Fruit fly (Drosophila melanogaster): ENCODE data around the gene Cyp313a3.

DNA sequence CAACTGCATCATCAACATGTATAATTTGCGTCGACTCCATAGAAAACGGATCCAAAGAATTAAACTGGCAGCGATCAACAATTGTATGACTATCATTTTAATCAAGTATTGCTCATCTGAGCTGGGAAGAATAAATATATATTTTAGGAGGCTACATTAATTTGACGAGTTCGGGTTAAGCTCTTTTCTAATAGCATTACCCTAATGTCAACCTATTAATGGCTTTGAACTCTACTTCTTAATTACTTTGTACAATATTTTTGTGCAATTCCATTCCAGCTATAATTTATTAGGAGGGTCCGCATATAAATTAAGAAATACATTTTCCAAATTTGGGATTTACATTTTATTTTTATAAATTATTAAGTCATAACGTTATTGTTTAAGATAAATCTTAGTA, 2.3 kb downstream of the Cyp313a3 start, which contains the start of gene Cyp313a2:
- TF ChIP-seq Myc (optimal IDR thresholded peaks at IDR 0.05) (no peak), h (optimal IDR thresholded peaks at IDR 0.05) (no peak), insv (optimal IDR thresholded peaks at IDR 0.05) (no peak)

Data from Kc167 (cell line).